Fruit fly (Drosophila melanogaster): ENCODE measurements around the gene sstn.

sstn gene

dm6 chr3L:15107776-15108379 lies 13.4 kb upstream of the sstn start:
- TF ChIP-seq vnd (GFP tag; IDR thresholded peaks at IDR 0.05; ENCODE audit: partially characterized antibody) (no peak), BtbVII (GFP tag; optimal IDR thresholded peaks at IDR 0.05) (no peak), CG7928 (GFP tag; optimal IDR thresholded peaks at IDR 0.05) (no peak), sna (GFP tag; IDR thresholded peaks at IDR 0.05; ENCODE audit: partially characterized antibody) (no peak), CG17361 (GFP tag; IDR thresholded peaks at IDR 0.05) (peak; percentile 89), Nf-YC (tag; optimal IDR thresholded peaks at IDR 0.05) (no peak), CG2875 (GFP tag; optimal IDR thresholded peaks at IDR 0.05) (peak; percentile 50), CG15073 (GFP tag; optimal IDR thresholded peaks at IDR 0.05) (no peak), CG7786 (GFP tag; optimal IDR thresholded peaks at IDR 0.05) (no peak), CG3163 (GFP tag; optimal IDR thresholded peaks at IDR 0.05) (no peak), HLH3B (GFP tag; IDR thresholded peaks at IDR 0.05) (peak; percentile 28; the same call in 1 of the 2 replicates), CG14441 (GFP tag; IDR thresholded peaks at IDR 0.05) (no peak), cato (GFP tag; optimal IDR thresholded peaks at IDR 0.05; ENCODE audit: borderline replicate concordance) (no peak), fd3F (GFP tag; optimal IDR thresholded peaks at IDR 0.05) (no peak), jing (GFP tag; optimal IDR thresholded peaks at IDR 0.05) (no peak), stc (GFP tag; IDR thresholded peaks at IDR 0.05) (no peak), CG17912 (GFP tag; optimal IDR thresholded peaks at IDR 0.05) (no peak), CG4360 (GFP tag; IDR thresholded peaks at IDR 0.05) (no peak), lmd (GFP tag; IDR thresholded peaks at IDR 0.05) (peak; percentile 36), gt (GFP tag; IDR thresholded peaks at IDR 0.05) (no peak), CG8290 (GFP tag; optimal IDR thresholded peaks at IDR 0.05) (peak; percentile 21), CG8290 (tag; optimal IDR thresholded peaks at IDR 0.05) (no peak), kni (GFP tag; optimal IDR thresholded peaks at IDR 0.05) (peak; percentile 13), Hmx (GFP tag; optimal IDR thresholded peaks at IDR 0.05) (no peak), CG1792 (GFP tag; optimal IDR thresholded peaks at IDR 0.05) (no peak), CG7839 (tag; optimal IDR thresholded peaks at IDR 0.05) (peak; percentile 68), CG2202 (tag; optimal IDR thresholded peaks at IDR 0.05) (peak; percentile 30), YL-1 (GFP tag; optimal IDR thresholded peaks at IDR 0.05) (no peak), usp (GFP tag; optimal IDR thresholded peaks at IDR 0.05) (no peak), Sin3A (optimal IDR thresholded peaks at IDR 0.05) (no peak), CG32532 (GFP tag; IDR thresholded peaks at IDR 0.05) (0 out of 2 replicates have a peak, but pooled peaks have one; percentile 20), rib (GFP tag; IDR thresholded peaks at IDR 0.05) (no peak), vfl (GFP tag; optimal IDR thresholded peaks at IDR 0.05) (no peak), p53 (GFP tag; optimal IDR thresholded peaks at IDR 0.05) (no peak), bsh (GFP tag; optimal IDR thresholded peaks at IDR 0.05) (peak; percentile 60 to 92), CG13424 (tag; optimal IDR thresholded peaks at IDR 0.05) (peak; percentile 58), fd64A (GFP tag; optimal IDR thresholded peaks at IDR 0.05) (no peak), Bgb (GFP tag; IDR thresholded peaks at IDR 0.05; ENCODE audit: partially characterized antibody) (no peak), CG14860 (GFP tag; IDR thresholded peaks at IDR 0.05; ENCODE audit: partially characterized antibody) (no peak), B-H1 (GFP tag; IDR thresholded peaks at IDR 0.05) (no peak), pum (GFP tag; optimal IDR thresholded peaks at IDR 0.05) (no peak), CG13123 (GFP tag; optimal IDR thresholded peaks at IDR 0.05) (no peak), Ssrp (tag; optimal IDR thresholded peaks at IDR 0.05) (peak; percentile 65), unc-4 (GFP tag; IDR thresholded peaks at IDR 0.05; ENCODE audit: partially characterized antibody) (no peak), fd102C (GFP tag; optimal IDR thresholded peaks at IDR 0.05) (no peak), lov (optimal IDR thresholded peaks at IDR 0.05) (no peak), lov (GFP tag; IDR thresholded peaks at IDR 0.05) (no peak), Poxn (GFP tag; IDR thresholded peaks at IDR 0.05) (no peak), CG1602 (GFP tag; optimal IDR thresholded peaks at IDR 0.05) (peak; percentile 43), CG4707 (GFP tag; optimal IDR thresholded peaks at IDR 0.05) (no peak), Dref (GFP tag; IDR thresholded peaks at IDR 0.05) (no peak), Antp (GFP tag; optimal IDR thresholded peaks at IDR 0.05) (no peak)
